Worm (Caenorhabditis elegans): ENCODE data around the gene Y34B4A.10.

Gene Y34B4A.10

DNA sequence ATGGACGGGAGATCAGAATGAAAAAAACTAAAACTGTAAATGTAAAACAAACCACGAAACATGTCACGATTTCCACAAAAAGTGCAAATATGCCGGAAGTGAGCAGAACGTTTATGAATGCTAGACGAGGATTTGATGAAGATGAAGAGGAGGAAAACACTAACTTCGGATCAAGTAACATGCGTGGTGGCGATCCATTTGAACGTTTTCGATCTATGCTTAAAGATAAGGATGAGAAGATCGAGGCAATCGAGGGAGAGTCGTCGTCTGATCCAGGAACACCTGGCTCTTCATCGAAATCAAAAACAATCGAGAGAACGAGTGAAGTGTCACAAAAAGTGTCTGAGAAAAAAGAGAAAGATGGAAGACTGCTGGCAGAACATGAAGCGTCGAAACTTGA, 15.7 kb downstream of the Y34B4A.10 start:
- TF ChIP-seq flt-1 (GFP tag; IDR thresholded peaks at IDR 0.05), result no peak
- TF ChIP-seq hmbx-1 (tag; optimal IDR thresholded peaks at IDR 0.05), result no peak
- TF ChIP-seq tra-4 (tag; optimal IDR thresholded peaks at IDR 0.05), result no peak
- no peak for TF ChIP-seq ceh-36 (tag; optimal IDR thresholded peaks at IDR 0.05)
- no peak for TF ChIP-seq aly-1 (tag; optimal IDR thresholded peaks at IDR 0.05)
- TF ChIP-seq F13C5.2 (tag; optimal IDR thresholded peaks at IDR 0.05), result no peak
- no peak for TF ChIP-seq ets-7 (tag; optimal IDR thresholded peaks at IDR 0.05)
- no peak for TF ChIP-seq tbx-11 (GFP tag; IDR thresholded peaks at IDR 0.05)
- no peak for TF ChIP-seq B0310.2 (tag; optimal IDR thresholded peaks at IDR 0.05)
- no peak for TF ChIP-seq scrt-1 (GFP tag; IDR thresholded peaks at IDR 0.05)
- no peak for TF ChIP-seq pes-1 (GFP tag; IDR thresholded peaks at IDR 0.05)
- no peak for TF ChIP-seq sea-1 (GFP tag; conservative IDR thresholded peaks at IDR 0.05)
- no peak for TF ChIP-seq tbx-37 (GFP tag; conservative IDR thresholded peaks at IDR 0.05)
- no peak for TF ChIP-seq ceh-13 (GFP tag; optimal IDR thresholded peaks at IDR 0.05)
- TF ChIP-seq hnd-1 (tag; optimal IDR thresholded peaks at IDR 0.05), result no peak
- TF ChIP-seq ama-1 (optimal IDR thresholded peaks at IDR 0.05), result no peak
- no peak for TF ChIP-seq hmg-4 (GFP tag; optimal IDR thresholded peaks at IDR 0.05)

- TF ChIP-seq tbx-11 (GFP tag; IDR thresholded peaks at IDR 0.05) (no peak), tra-4 (tag; optimal IDR thresholded peaks at IDR 0.05) (no peak), hnd-1 (tag; optimal IDR thresholded peaks at IDR 0.05) (no peak), B0310.2 (tag; optimal IDR thresholded peaks at IDR 0.05) (no peak), F13C5.2 (tag; optimal IDR thresholded peaks at IDR 0.05) (no peak), pes-1 (GFP tag; IDR thresholded peaks at IDR 0.05) (no peak), hmg-4 (GFP tag; optimal IDR thresholded peaks at IDR 0.05) (no peak), scrt-1 (GFP tag; IDR thresholded peaks at IDR 0.05) (no peak), flt-1 (GFP tag; IDR thresholded peaks at IDR 0.05) (no peak)
Measured at ce11 chrX:5268062-5268461, 18.4 kb downstream of the Y34B4A.10 start.

- no peak for TF ChIP-seq aly-1 (tag; optimal IDR thresholded peaks at IDR 0.05)
- no peak for TF ChIP-seq ets-7 (tag; optimal IDR thresholded peaks at IDR 0.05)
- TF ChIP-seq F13C5.2 (tag; optimal IDR thresholded peaks at IDR 0.05), result no peak
- no peak for TF ChIP-seq pes-1 (GFP tag; IDR thresholded peaks at IDR 0.05)
- TF ChIP-seq ceh-13 (GFP tag; optimal IDR thresholded peaks at IDR 0.05), result no peak
- TF ChIP-seq hmg-4 (GFP tag; optimal IDR thresholded peaks at IDR 0.05), result no peak
- TF ChIP-seq sea-1 (GFP tag; conservative IDR thresholded peaks at IDR 0.05), result no peak
- TF ChIP-seq hmbx-1 (tag; optimal IDR thresholded peaks at IDR 0.05), result no peak
- TF ChIP-seq ama-1 (optimal IDR thresholded peaks at IDR 0.05), result no peak
Measured at ce11 chrX:5269359-5269758, 19.7 kb downstream of the Y34B4A.10 start.

- TF ChIP-seq ceh-36 (tag; optimal IDR thresholded peaks at IDR 0.05) (no peak), hmg-4 (GFP tag; optimal IDR thresholded peaks at IDR 0.05) (peak; percentile 75), F13C5.2 (tag; optimal IDR thresholded peaks at IDR 0.05) (peak; percentile 85), hmbx-1 (tag; optimal IDR thresholded peaks at IDR 0.05) (no peak), aly-1 (tag; optimal IDR thresholded peaks at IDR 0.05) (no peak), flt-1 (GFP tag; IDR thresholded peaks at IDR 0.05) (peak; percentile 41; the same call in 1 of the 2 replicates), B0310.2 (tag; optimal IDR thresholded peaks at IDR 0.05) (no peak), ama-1 (optimal IDR thresholded peaks at IDR 0.05) (no peak), pes-1 (GFP tag; IDR thresholded peaks at IDR 0.05) (no peak), ets-7 (tag; optimal IDR thresholded peaks at IDR 0.05) (no peak), sea-1 (GFP tag; conservative IDR thresholded peaks at IDR 0.05) (0 out of 2 replicates have a peak, but pooled peaks have one; percentile 50), ceh-13 (GFP tag; optimal IDR thresholded peaks at IDR 0.05) (no peak), tbx-37 (GFP tag; conservative IDR thresholded peaks at IDR 0.05) (0 out of 2 replicates have a peak, but pooled peaks have one; percentile 39), scrt-1 (GFP tag; IDR thresholded peaks at IDR 0.05) (no peak), hnd-1 (tag; optimal IDR thresholded peaks at IDR 0.05) (no peak), tbx-11 (GFP tag; IDR thresholded peaks at IDR 0.05) (no peak), tra-4 (tag; optimal IDR thresholded peaks at IDR 0.05) (no peak)
Measured at ce11 chrX:5275209-5275608, 25.5 kb downstream of the Y34B4A.10 start, which contains the start of gene hst-6. hst-6 (plus strand) TSS chrX:5275561.

- TF ChIP-seq ceh-36 (tag; optimal IDR thresholded peaks at IDR 0.05) (no peak), tbx-37 (GFP tag; conservative IDR thresholded peaks at IDR 0.05) (no peak), hmg-4 (GFP tag; optimal IDR thresholded peaks at IDR 0.05) (no peak), ceh-13 (GFP tag; optimal IDR thresholded peaks at IDR 0.05) (no peak), hnd-1 (tag; optimal IDR thresholded peaks at IDR 0.05) (no peak), aly-1 (tag; optimal IDR thresholded peaks at IDR 0.05) (no peak), ama-1 (optimal IDR thresholded peaks at IDR 0.05) (no peak), pes-1 (GFP tag; IDR thresholded peaks at IDR 0.05) (no peak), flt-1 (GFP tag; IDR thresholded peaks at IDR 0.05) (no peak), tra-4 (tag; optimal IDR thresholded peaks at IDR 0.05) (no peak), F13C5.2 (tag; optimal IDR thresholded peaks at IDR 0.05) (no peak), B0310.2 (tag; optimal IDR thresholded peaks at IDR 0.05) (no peak), sea-1 (GFP tag; conservative IDR thresholded peaks at IDR 0.05) (no peak), ets-7 (tag; optimal IDR thresholded peaks at IDR 0.05) (no peak), tbx-11 (GFP tag; IDR thresholded peaks at IDR 0.05) (no peak), hmbx-1 (tag; optimal IDR thresholded peaks at IDR 0.05) (no peak), scrt-1 (GFP tag; IDR thresholded peaks at IDR 0.05) (no peak)
Measured at ce11 chrX:5276772-5277171, 27.1 kb downstream of the Y34B4A.10 start.

- TF ChIP-seq sea-1 (GFP tag; conservative IDR thresholded peaks at IDR 0.05), result no peak
- no peak for TF ChIP-seq hmbx-1 (tag; optimal IDR thresholded peaks at IDR 0.05)
- TF ChIP-seq pes-1 (GFP tag; IDR thresholded peaks at IDR 0.05), result no peak
- no peak for TF ChIP-seq tra-4 (tag; optimal IDR thresholded peaks at IDR 0.05)
- TF ChIP-seq hmg-4 (GFP tag; optimal IDR thresholded peaks at IDR 0.05), result no peak
Measured at ce11 chrX:5278249-5278648, 28.5 kb downstream of the Y34B4A.10 start.

ce11 chrX:5279170-5279635, 29.5 kb downstream of the Y34B4A.10 start, which contains the start of gene Y34B4A.2:
Y34B4A.2 (plus strand) TSS chrX:5279497.
- TF ChIP-seq hmg-4 (GFP tag; optimal IDR thresholded peaks at IDR 0.05) (peak; percentile 15), flt-1 (GFP tag; IDR thresholded peaks at IDR 0.05) (no peak)

ce11 chrX:5279674-5280073, 30.0 kb downstream of the Y34B4A.10 start, which contains the start of gene rga-8:
rga-8 (minus strand) TSS chrX:5279774.
- no peak for TF ChIP-seq ceh-36 (tag; optimal IDR thresholded peaks at IDR 0.05)
- no peak for TF ChIP-seq B0310.2 (tag; optimal IDR thresholded peaks at IDR 0.05)
- TF ChIP-seq ets-7 (tag; optimal IDR thresholded peaks at IDR 0.05), result no peak
- no peak for TF ChIP-seq flt-1 (GFP tag; IDR thresholded peaks at IDR 0.05)
- no peak for TF ChIP-seq pes-1 (GFP tag; IDR thresholded peaks at IDR 0.05)
- no peak for TF ChIP-seq tra-4 (tag; optimal IDR thresholded peaks at IDR 0.05)
- no peak for TF ChIP-seq tbx-37 (GFP tag; conservative IDR thresholded peaks at IDR 0.05)
- no peak for TF ChIP-seq ceh-13 (GFP tag; optimal IDR thresholded peaks at IDR 0.05)
- TF ChIP-seq hmg-4 (GFP tag; optimal IDR thresholded peaks at IDR 0.05), result no peak
- no peak for TF ChIP-seq sea-1 (GFP tag; conservative IDR thresholded peaks at IDR 0.05)

Data from whole organism, early embryonic.